Worm (Caenorhabditis elegans): ENCODE results near the gene C06H2.7.
"Not testable (repeated sequence)": the region's sequence is repeated elsewhere in the genome, so short reads cannot be mapped to it uniquely, and the experiment has no call there.

C06H2.7 gene

ce11 chrV:11122466-11122865 lies 22.1 kb downstream of the C06H2.7 start, which contains the start of gene mboa-2:
Gene mboa-2 (minus strand): TSS chrV:11122493.
- TF ChIP-seq cog-1 (tag; optimal IDR thresholded peaks at IDR 0.05) (no peak), flt-1 (GFP tag; IDR thresholded peaks at IDR 0.05) (no peak), T22C8.4 (GFP tag; IDR thresholded peaks at IDR 0.05) (no peak), tab-1 (GFP tag; IDR thresholded peaks at IDR 0.05) (no peak), med-1 (GFP tag; optimal IDR thresholded peaks at IDR 0.05; ENCODE audit: insufficient read depth) (no peak), ref-1 (GFP tag; conservative IDR thresholded peaks at IDR 0.05) (no peak), ztf-23 (GFP tag; IDR thresholded peaks at IDR 0.05) (no peak), klf-2 (GFP tag; conservative IDR thresholded peaks at IDR 0.05) (no peak), ztf-29 (GFP tag; IDR thresholded peaks at IDR 0.05) (no peak)

DNA sequence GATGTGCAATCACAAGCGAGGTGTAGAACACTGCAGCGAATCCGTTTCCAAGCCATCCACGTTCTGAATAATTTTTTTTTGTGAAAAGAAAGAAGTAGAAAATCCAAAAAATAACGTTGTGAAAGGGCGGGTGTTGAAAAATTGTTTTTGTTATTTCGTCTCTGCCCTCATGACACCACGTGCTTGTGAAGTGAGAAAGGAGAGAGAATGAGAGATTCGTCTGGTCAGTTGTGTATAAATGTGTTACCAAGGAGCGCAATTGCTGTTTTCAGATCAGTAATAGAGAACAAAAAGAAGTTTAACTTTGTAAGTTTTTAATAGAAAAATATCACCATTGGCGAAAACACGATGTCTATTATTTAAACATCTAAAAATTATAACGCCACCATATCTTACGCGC lies 23.3 kb downstream of the C06H2.7 start:
- TF ChIP-seq med-1 (GFP tag; optimal IDR thresholded peaks at IDR 0.05; ENCODE audit: insufficient read depth) (no peak), T22C8.4 (GFP tag; IDR thresholded peaks at IDR 0.05) (no peak), cog-1 (tag; optimal IDR thresholded peaks at IDR 0.05) (no peak), flt-1 (GFP tag; IDR thresholded peaks at IDR 0.05) (no peak), ref-1 (GFP tag; conservative IDR thresholded peaks at IDR 0.05) (no peak), ztf-29 (GFP tag; IDR thresholded peaks at IDR 0.05) (no peak), tab-1 (GFP tag; IDR thresholded peaks at IDR 0.05) (no peak), klf-2 (GFP tag; conservative IDR thresholded peaks at IDR 0.05) (no peak), ztf-23 (GFP tag; IDR thresholded peaks at IDR 0.05) (no peak)

DNA sequence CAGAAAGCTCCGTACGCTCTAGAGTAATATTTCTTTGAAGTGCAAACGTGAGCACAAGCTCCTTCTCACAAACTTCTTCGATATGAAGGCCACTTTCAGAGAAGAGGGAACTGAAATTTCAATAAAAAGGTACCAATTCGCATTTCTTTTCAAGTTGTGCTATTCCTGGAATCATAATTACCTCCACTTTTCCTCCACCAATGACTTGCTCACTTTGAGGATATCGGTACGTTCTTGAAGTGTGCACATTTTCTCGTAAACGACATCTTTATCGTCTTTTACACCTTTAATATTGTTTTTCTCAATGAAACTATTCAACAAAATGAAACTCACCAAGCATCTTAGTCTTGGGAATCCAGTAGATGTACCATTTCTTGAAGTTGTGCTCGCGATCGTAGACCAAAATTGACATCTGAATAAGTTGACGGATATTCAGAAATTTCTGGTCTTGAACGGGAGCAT lies 25.3 kb downstream of the C06H2.7 start, which contains the start of gene scb-1:
scb-1 (minus strand) TSS at position 412 of the 462 bp plus-strand sequence.
- TF ChIP-seq ztf-23 (GFP tag; IDR thresholded peaks at IDR 0.05) = no peak
- TF ChIP-seq med-1 (GFP tag; optimal IDR thresholded peaks at IDR 0.05; ENCODE audit: insufficient read depth) = no peak
- no peak for TF ChIP-seq T22C8.4 (GFP tag; IDR thresholded peaks at IDR 0.05)
- no peak for TF ChIP-seq flt-1 (GFP tag; IDR thresholded peaks at IDR 0.05)
- no peak for TF ChIP-seq cog-1 (tag; optimal IDR thresholded peaks at IDR 0.05)
- no peak for TF ChIP-seq klf-2 (GFP tag; conservative IDR thresholded peaks at IDR 0.05)
- TF ChIP-seq ztf-29 (GFP tag; IDR thresholded peaks at IDR 0.05) = no peak
- no peak for TF ChIP-seq ref-1 (GFP tag; conservative IDR thresholded peaks at IDR 0.05)
- no peak for TF ChIP-seq tab-1 (GFP tag; IDR thresholded peaks at IDR 0.05)

ce11 chrV:11118179-11118725 lies 26.3 kb downstream of the C06H2.7 start:
- no peak for TF ChIP-seq med-1 (GFP tag; optimal IDR thresholded peaks at IDR 0.05; ENCODE audit: insufficient read depth)
- no peak for TF ChIP-seq ztf-23 (GFP tag; IDR thresholded peaks at IDR 0.05)
- TF ChIP-seq ref-1 (GFP tag; conservative IDR thresholded peaks at IDR 0.05) = no peak
- no peak for TF ChIP-seq flt-1 (GFP tag; IDR thresholded peaks at IDR 0.05)
- TF ChIP-seq ztf-29 (GFP tag; IDR thresholded peaks at IDR 0.05) = no peak
- no peak for TF ChIP-seq tab-1 (GFP tag; IDR thresholded peaks at IDR 0.05)
- no peak for TF ChIP-seq cog-1 (tag; optimal IDR thresholded peaks at IDR 0.05)
- TF ChIP-seq T22C8.4 (GFP tag; IDR thresholded peaks at IDR 0.05) = no peak
- TF ChIP-seq klf-2 (GFP tag; conservative IDR thresholded peaks at IDR 0.05) = no peak

ce11 chrV:11113607-11114006 lies 31.0 kb downstream of the C06H2.7 start, which contains the start of gene math-33:
Gene math-33 (plus strand): TSS chrV:11113907.
- TF ChIP-seq med-1 (GFP tag; optimal IDR thresholded peaks at IDR 0.05; ENCODE audit: insufficient read depth) (no peak), ztf-29 (GFP tag; IDR thresholded peaks at IDR 0.05) (no peak), tab-1 (GFP tag; IDR thresholded peaks at IDR 0.05) (no peak), T22C8.4 (GFP tag; IDR thresholded peaks at IDR 0.05) (no peak), flt-1 (GFP tag; IDR thresholded peaks at IDR 0.05) (no peak), cog-1 (tag; optimal IDR thresholded peaks at IDR 0.05) (no peak)

DNA sequence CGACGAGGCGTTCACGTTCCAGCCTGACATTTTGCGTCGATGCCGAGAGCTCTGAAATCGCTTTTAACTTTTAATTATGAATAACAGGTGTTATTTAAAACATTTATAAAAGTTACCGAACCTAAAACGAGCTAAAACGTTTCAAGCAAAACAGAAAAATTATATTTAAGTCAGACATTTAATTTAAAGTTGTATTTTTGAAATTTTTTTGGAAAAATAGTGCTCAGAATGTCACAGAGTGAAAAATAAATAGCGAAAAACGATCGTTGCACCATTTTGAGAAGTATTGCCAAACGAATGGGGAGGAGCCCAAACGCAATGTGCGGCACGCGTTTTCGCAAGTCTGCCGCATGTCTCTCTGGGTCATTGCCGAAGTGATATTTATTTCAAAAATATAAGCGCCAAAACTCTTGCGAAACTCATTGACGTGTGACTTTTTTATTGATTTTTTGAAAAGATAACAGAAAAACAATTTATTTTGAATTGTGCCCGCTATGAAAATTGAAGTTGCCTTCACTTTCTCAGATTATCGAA lies 31.5 kb downstream of the C06H2.7 start, which contains the start of gene erfa-3:
erfa-3 (minus strand) TSS at position 51 of the 534 bp plus-strand sequence.
- TF ChIP-seq klf-2 (GFP tag; conservative IDR thresholded peaks at IDR 0.05) (peak; percentile 40; the same call in 1 of the 2 replicates), med-1 (GFP tag; optimal IDR thresholded peaks at IDR 0.05; ENCODE audit: insufficient read depth) (peak; percentile 91), cog-1 (tag; optimal IDR thresholded peaks at IDR 0.05) (peak; percentile 58), ref-1 (GFP tag; conservative IDR thresholded peaks at IDR 0.05) (0 out of 2 replicates have a peak, but pooled peaks have one; percentile 14), tab-1 (GFP tag; IDR thresholded peaks at IDR 0.05) (no peak; the same call in 1 of the 2 replicates), T22C8.4 (GFP tag; IDR thresholded peaks at IDR 0.05) (peak; percentile 66), flt-1 (GFP tag; IDR thresholded peaks at IDR 0.05) (no peak; the same call in none of the 2 replicates), ztf-29 (GFP tag; IDR thresholded peaks at IDR 0.05) (peak; percentile 72; the same call in 1 of the 2 replicates), ztf-23 (GFP tag; IDR thresholded peaks at IDR 0.05) (peak; percentile 88)

DNA sequence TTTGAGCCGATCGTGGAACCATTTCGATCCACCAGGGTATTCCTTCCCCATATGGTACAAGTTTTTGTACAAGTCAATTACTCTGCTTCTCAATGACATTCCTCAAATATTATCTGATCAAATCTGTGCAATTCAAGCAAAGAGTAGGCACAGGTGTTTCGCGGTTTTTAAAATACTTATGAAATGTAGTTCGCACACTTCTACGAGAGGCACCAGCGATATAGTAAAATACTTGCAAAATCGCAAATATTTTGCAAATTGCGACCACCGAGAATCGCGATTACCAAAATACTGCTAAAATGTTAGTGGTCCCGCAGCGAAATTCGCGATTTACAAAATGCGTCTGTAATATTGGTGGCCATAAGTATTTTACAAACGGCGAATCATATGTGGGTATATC lies 34.9 kb downstream of the C06H2.7 start, which contains the start of gene Y42A5A.5:
Y42A5A.5 (minus strand) TSS at position 101 of the 400 bp plus-strand sequence.
- TF ChIP-seq T22C8.4 (GFP tag; IDR thresholded peaks at IDR 0.05); tab-1 (GFP tag; IDR thresholded peaks at IDR 0.05); cog-1 (tag; optimal IDR thresholded peaks at IDR 0.05): not testable (repeated sequence)

- TF ChIP-seq cog-1 (tag; optimal IDR thresholded peaks at IDR 0.05) = no peak
- no peak for TF ChIP-seq klf-2 (GFP tag; conservative IDR thresholded peaks at IDR 0.05)
- TF ChIP-seq med-1 (GFP tag; optimal IDR thresholded peaks at IDR 0.05; ENCODE audit: insufficient read depth) = no peak
- TF ChIP-seq ztf-23 (GFP tag; IDR thresholded peaks at IDR 0.05) = no peak
- TF ChIP-seq T22C8.4 (GFP tag; IDR thresholded peaks at IDR 0.05) = no peak
- no peak for TF ChIP-seq tab-1 (GFP tag; IDR thresholded peaks at IDR 0.05)
- no peak for TF ChIP-seq ztf-29 (GFP tag; IDR thresholded peaks at IDR 0.05)
- TF ChIP-seq flt-1 (GFP tag; IDR thresholded peaks at IDR 0.05) = no peak
- no peak for TF ChIP-seq ref-1 (GFP tag; conservative IDR thresholded peaks at IDR 0.05)
These were observed 40.2 kb downstream of the C06H2.7 start for ce11 chrV:11104408-11104807.

ce11 chrV:11098599-11098998 lies 46.0 kb downstream of the C06H2.7 start, which contains the start of gene cdkl-1:
Gene cdkl-1 (plus strand): TSS chrV:11098899.
- no peak for TF ChIP-seq T22C8.4 (GFP tag; IDR thresholded peaks at IDR 0.05)
- no peak for TF ChIP-seq ztf-29 (GFP tag; IDR thresholded peaks at IDR 0.05)
- no peak for TF ChIP-seq cog-1 (tag; optimal IDR thresholded peaks at IDR 0.05)
